Fruit fly (Drosophila melanogaster): Measurements from ENCODE around the gene Cyt-c-p.

dm6 chr2L:16706882-16707775 is 12.6 kb upstream of the Cyt-c-p start:
- no peak for TF ChIP-seq CG4496 (GFP tag; IDR thresholded peaks at IDR 0.05)
- TF ChIP-seq CG15710 (tag; optimal IDR thresholded peaks at IDR 0.05), result no peak
- TF ChIP-seq CG8301 (tag; optimal IDR thresholded peaks at IDR 0.05), result no peak
- no peak for TF ChIP-seq CG34367 (tag; optimal IDR thresholded peaks at IDR 0.05)
- TF ChIP-seq CG32121 (GFP tag; IDR thresholded peaks at IDR 0.05), result no peak
- no peak for TF ChIP-seq D1 (tag; optimal IDR thresholded peaks at IDR 0.05)
